Worm (Caenorhabditis elegans): ENCODE measurements around the gene T18D3.5.

Gene T18D3.5

ce11 chrX:12476412-12476811 lies 12.8 kb downstream of the T18D3.5 start:
- TF ChIP-seq unc-42 (tag; optimal IDR thresholded peaks at IDR 0.05) (no peak), hlh-6 (tag; optimal IDR thresholded peaks at IDR 0.05) (no peak), ceh-30 (tag; optimal IDR thresholded peaks at IDR 0.05) (no peak), unc-3 (GFP tag; conservative IDR thresholded peaks at IDR 0.05) (no peak), unc-3 (tag; optimal IDR thresholded peaks at IDR 0.05) (no peak), che-1 (tag; optimal IDR thresholded peaks at IDR 0.05) (no peak), K02D7.2 (tag; optimal IDR thresholded peaks at IDR 0.05) (no peak), tbx-2 (tag; optimal IDR thresholded peaks at IDR 0.05) (no peak), madf-2 (tag; optimal IDR thresholded peaks at IDR 0.05) (no peak), rnt-1 (tag; optimal IDR thresholded peaks at IDR 0.05) (no peak), ttx-3 (tag; optimal IDR thresholded peaks at IDR 0.05) (no peak), ztf-16 (tag; optimal IDR thresholded peaks at IDR 0.05) (no peak), hlh-13 (GFP tag; optimal IDR thresholded peaks at IDR 0.05) (no peak)

ce11 chrX:12477341-12477740 lies 13.7 kb downstream of the T18D3.5 start, which contains the start of gene F45E6.1:
F45E6.1 (minus strand) TSS chrX:12477441.
- TF ChIP-seq C08G9.2 (tag; optimal IDR thresholded peaks at IDR 0.05) = no peak
- no peak for TF ChIP-seq pha-2 (tag; optimal IDR thresholded peaks at IDR 0.05)
- TF ChIP-seq ceh-2 (tag; optimal IDR thresholded peaks at IDR 0.05) = no peak
- TF ChIP-seq sox-2 (GFP tag; IDR thresholded peaks at IDR 0.05) = no peak
- TF ChIP-seq hlh-30 (tag; optimal IDR thresholded peaks at IDR 0.05; ENCODE audit: insufficient read depth) = no peak
- TF ChIP-seq K02D7.2 (tag; optimal IDR thresholded peaks at IDR 0.05) = no peak
- TF ChIP-seq ceh-34 (tag; optimal IDR thresholded peaks at IDR 0.05) = no peak
- TF ChIP-seq C38D4.7 (GFP tag; optimal IDR thresholded peaks at IDR 0.05) = no peak

ce11 chrX:12478465-12478864 lies 14.9 kb downstream of the T18D3.5 start:
- TF ChIP-seq fax-1 (tag; optimal IDR thresholded peaks at IDR 0.05) = no peak
- no peak for TF ChIP-seq F13H6.1 (tag; optimal IDR thresholded peaks at IDR 0.05)
- TF ChIP-seq ztf-16 (tag; optimal IDR thresholded peaks at IDR 0.05) = no peak
- no peak for TF ChIP-seq nfya-1 (tag; optimal IDR thresholded peaks at IDR 0.05)
- no peak for TF ChIP-seq ceh-19 (GFP tag; optimal IDR thresholded peaks at IDR 0.05)
- no peak for TF ChIP-seq hlh-8 (tag; optimal IDR thresholded peaks at IDR 0.05)
- TF ChIP-seq Y22D7AL.16 (tag; optimal IDR thresholded peaks at IDR 0.05) = no peak

- TF ChIP-seq unc-42 (tag; optimal IDR thresholded peaks at IDR 0.05) = peak; percentile 91
- no peak for TF ChIP-seq hlh-30 (tag; optimal IDR thresholded peaks at IDR 0.05; ENCODE audit: insufficient read depth)
These were observed 15.4 kb downstream of the T18D3.5 start for ce11 chrX:12479027-12479426.

DNA sequence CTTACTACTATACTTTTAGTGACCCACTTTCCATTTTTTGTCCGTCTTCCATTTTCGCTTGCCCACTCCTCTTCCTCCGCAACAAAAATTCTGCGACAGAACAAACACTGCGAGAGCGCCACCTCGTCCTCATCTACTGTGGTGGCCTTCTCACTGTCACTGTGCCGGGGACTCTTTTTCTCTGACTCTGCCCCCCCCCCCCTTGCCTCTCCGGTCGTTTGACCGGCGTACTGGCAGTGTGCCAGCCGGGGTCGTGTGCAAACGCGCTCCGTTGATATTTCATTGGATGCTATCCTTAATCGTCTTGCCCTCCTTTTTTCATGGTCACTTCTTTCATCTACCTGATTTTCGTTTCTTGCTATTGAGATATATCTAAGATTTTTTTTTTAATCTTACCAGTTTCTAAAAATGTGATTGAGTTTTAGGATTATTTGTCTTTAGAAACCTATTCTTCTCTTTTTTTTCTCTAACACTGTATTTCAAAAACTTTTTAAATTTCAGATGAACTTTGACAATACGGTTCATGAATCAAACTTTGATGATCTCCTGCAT lies 16.9 kb downstream of the T18D3.5 start, which contains the start of gene atf-6:
TSS of gene atf-6 (plus strand) at position 502 of the 552 bp plus-strand sequence.
- no peak for TF ChIP-seq fkh-10 (GFP tag; optimal IDR thresholded peaks at IDR 0.05)
- TF ChIP-seq ttx-3 (tag; optimal IDR thresholded peaks at IDR 0.05) = no peak
- no peak for TF ChIP-seq sox-2 (GFP tag; IDR thresholded peaks at IDR 0.05)
- no peak for TF ChIP-seq hlh-15 (tag; optimal IDR thresholded peaks at IDR 0.05)
- TF ChIP-seq elt-4 (tag; optimal IDR thresholded peaks at IDR 0.05) = no peak
- no peak for TF ChIP-seq fax-1 (tag; optimal IDR thresholded peaks at IDR 0.05)
- peak; percentile 87 for TF ChIP-seq pros-1 (tag; optimal IDR thresholded peaks at IDR 0.05)
- peak; percentile 1 for TF ChIP-seq lin-11 (tag; optimal IDR thresholded peaks at IDR 0.05)
- TF ChIP-seq ceh-6 (GFP tag; optimal IDR thresholded peaks at IDR 0.05) = peak; percentile 4
- TF ChIP-seq unc-86 (tag; optimal IDR thresholded peaks at IDR 0.05) = no peak
- TF ChIP-seq odd-2 (tag; optimal IDR thresholded peaks at IDR 0.05) = no peak
- peak; percentile 80 for TF ChIP-seq sdc-2 (tag; optimal IDR thresholded peaks at IDR 0.05)
- peak; percentile 4 for TF ChIP-seq C38D4.7 (GFP tag; optimal IDR thresholded peaks at IDR 0.05)
- peak; percentile 17 for TF ChIP-seq tbx-7 (tag; optimal IDR thresholded peaks at IDR 0.05)
- no peak for TF ChIP-seq mec-3 (tag; optimal IDR thresholded peaks at IDR 0.05; ENCODE audit: borderline replicate concordance)
- TF ChIP-seq zip-5 (tag; optimal IDR thresholded peaks at IDR 0.05) = no peak
- TF ChIP-seq K09A11.1 (tag; optimal IDR thresholded peaks at IDR 0.05; ENCODE audit: insufficient read depth) = peak; percentile 21
- peak; percentile 74 for TF ChIP-seq nfya-1 (tag; optimal IDR thresholded peaks at IDR 0.05)
- TF ChIP-seq pag-3 (tag; optimal IDR thresholded peaks at IDR 0.05; ENCODE audit: borderline replicate concordance) = no peak
- TF ChIP-seq ceh-31 (tag; optimal IDR thresholded peaks at IDR 0.05) = peak; percentile 90
- TF ChIP-seq pat-9 (tag; optimal IDR thresholded peaks at IDR 0.05) = no peak
- TF ChIP-seq rnt-1 (tag; optimal IDR thresholded peaks at IDR 0.05) = peak; percentile 66
- peak; percentile 75 for TF ChIP-seq ceh-18 (tag; optimal IDR thresholded peaks at IDR 0.05)
- no peak for TF ChIP-seq ceh-9 (tag; optimal IDR thresholded peaks at IDR 0.05)
- TF ChIP-seq pha-4 (tag; optimal IDR thresholded peaks at IDR 0.05) = no peak
